Worm (Caenorhabditis elegans) whole organism, L2 larva: Measurements from ENCODE around the gene col-170.

ENCODE experiments used
- C34F6.9 ChIP-seq: fragments of 150-350 bp; optimal IDR thresholded peaks from 2 replicates; lab custom pipeline; 2014; ENCODE audit warnings: missing biosample characterization, missing genetic modification characterization
- F13H6.1 ChIP-seq: sonication (generic microtip); optimal IDR thresholded peaks from 2 replicates; lab custom pipeline; 2016; ENCODE audit warnings: missing genetic modification characterization, missing compliant biosample characterization
- Y55F3AM.14 ChIP-seq: fragments of 200-800 bp; sonication (Bioruptor generic); optimal IDR thresholded peaks from 2 replicates; lab custom pipeline; 2018; ENCODE audit warnings: mild to moderate bottlenecking, missing genetic modification characterization, missing compliant biosample characterization
- ZK546.5 ChIP-seq: sonication (generic microtip); optimal IDR thresholded peaks from 2 replicates; lab custom pipeline; 2017; ENCODE audit warnings: missing biosample characterization, missing genetic modification characterization
- alr-1 ChIP-seq: fragments of 150-350 bp; optimal IDR thresholded peaks from 2 replicates; lab custom pipeline; 2014; ENCODE audit warnings: missing biosample characterization, missing genetic modification characterization
- aly-2 ChIP-seq: fragments of 150-350 bp; optimal IDR thresholded peaks from 2 replicates; lab custom pipeline; 2014; ENCODE audit warnings: missing biosample characterization, missing genetic modification characterization
- ama-1 ChIP-seq: fragments of 150-350 bp; optimal IDR thresholded peaks from 2 replicates; lab custom pipeline; 2018; ENCODE audit warnings: inconsistent platforms
- blmp-1 ChIP-seq: sonication (generic microtip); optimal IDR thresholded peaks from 2 replicates; lab custom pipeline; 2017; ENCODE audit warnings: missing genetic modification characterization, mild to moderate bottlenecking, missing compliant biosample characterization, antibody characterized with exemption, moderate library complexity; ENCODE audit not compliant: insufficient read depth
- ceh-82 ChIP-seq: fragments of 150-350 bp; optimal IDR thresholded peaks from 2 replicates; lab custom pipeline; 2014; ENCODE audit warnings: missing biosample characterization, missing genetic modification characterization
- crh-2 ChIP-seq: sonication (generic microtip); optimal IDR thresholded peaks from 2 replicates; lab custom pipeline; 2017; ENCODE audit warnings: missing biosample characterization, missing genetic modification characterization
- dmd-4 ChIP-seq: sonication (generic microtip); optimal IDR thresholded peaks from 2 replicates; lab custom pipeline; 2017; ENCODE audit warnings: missing biosample characterization, missing genetic modification characterization
- egl-27 ChIP-seq: sonication (generic microtip); optimal IDR thresholded peaks from 3 replicates; lab custom pipeline; 2017; ENCODE audit warnings: missing biosample characterization, missing genetic modification reagents, missing genetic modification characterization
- elt-1 ChIP-seq: fragments of 150-350 bp; optimal IDR thresholded peaks from 2 replicates; lab custom pipeline; 2014; ENCODE audit warnings: missing biosample characterization, missing genetic modification characterization
- elt-3 ChIP-seq: sonication (generic microtip); optimal IDR thresholded peaks from 2 replicates; lab custom pipeline; 2017; ENCODE audit warnings: missing biosample characterization, missing genetic modification characterization
- fos-1 ChIP-seq: fragments of 150-350 bp; optimal IDR thresholded peaks from 2 replicates; lab custom pipeline; 2014; ENCODE audit warnings: missing biosample characterization, missing genetic modification characterization
- gmeb-1 ChIP-seq: fragments of 150-350 bp; optimal IDR thresholded peaks from 2 replicates; lab custom pipeline; 2014; ENCODE audit warnings: missing biosample characterization, missing genetic modification characterization
- lin-11 ChIP-seq: fragments of 150-350 bp; sonication (generic microtip); optimal IDR thresholded peaks from 2 replicates; lab custom pipeline; 2014; ENCODE audit warnings: missing biosample characterization, missing genetic modification characterization, inconsistent platforms, mixed read lengths
- lin-13 ChIP-seq: fragments of 150-350 bp; optimal IDR thresholded peaks from 2 replicates; lab custom pipeline; 2014; ENCODE audit warnings: missing biosample characterization, missing genetic modification reagents, missing genetic modification characterization
- lin-39 ChIP-seq: fragments of 150-350 bp; optimal IDR thresholded peaks from 2 replicates; lab custom pipeline; 2014; ENCODE audit warnings: missing biosample characterization, missing genetic modification reagents, missing genetic modification characterization
- mbf-1 ChIP-seq: sonication (generic microtip); optimal IDR thresholded peaks from 2 replicates; lab custom pipeline; 2017; ENCODE audit warnings: missing biosample characterization, missing genetic modification characterization
- mdl-1 ChIP-seq, 2 experiments: fragments of 150-350 bp in 1 of 2; sonication (generic microtip) in 1 of 2; optimal IDR thresholded peaks; 2 replicates each; lab custom pipeline; 2017; ENCODE audit warnings: missing biosample characterization in 2 of 2, missing genetic modification characterization in 2 of 2
- nhr-129 ChIP-seq: fragments of 150-350 bp; optimal IDR thresholded peaks from 2 replicates; lab custom pipeline; 2014; ENCODE audit warnings: missing biosample characterization, missing genetic modification characterization
- nhr-21 ChIP-seq: fragments of 150-350 bp; optimal IDR thresholded peaks from 2 replicates; lab custom pipeline; 2014; ENCODE audit warnings: missing biosample characterization, missing genetic modification characterization
- nhr-23 ChIP-seq: fragments of 150-350 bp; optimal IDR thresholded peaks from 2 replicates; lab custom pipeline; 2014; ENCODE audit warnings: missing biosample characterization, missing genetic modification reagents, missing genetic modification characterization
- nhr-237 ChIP-seq: fragments of 150-350 bp; optimal IDR thresholded peaks from 2 replicates; lab custom pipeline; 2014; ENCODE audit warnings: missing biosample characterization, missing genetic modification characterization
- nhr-6 ChIP-seq: fragments of 150-350 bp; optimal IDR thresholded peaks from 2 replicates; lab custom pipeline; 2014; ENCODE audit warnings: missing biosample characterization, missing genetic modification characterization
- nhr-77 ChIP-seq: fragments of 150-350 bp; optimal IDR thresholded peaks from 2 replicates; lab custom pipeline; 2014; ENCODE audit warnings: missing biosample characterization, missing genetic modification characterization
- sem-4 ChIP-seq: fragments of 150-350 bp; optimal IDR thresholded peaks from 2 replicates; lab custom pipeline; 2014; ENCODE audit warnings: missing biosample characterization, missing genetic modification reagents, missing genetic modification characterization
- skn-1 ChIP-seq: sonication (generic microtip); optimal IDR thresholded peaks from 2 replicates; lab custom pipeline; 2017; ENCODE audit warnings: missing biosample characterization, missing genetic modification characterization
- sma-3 ChIP-seq: sonication (generic microtip); optimal IDR thresholded peaks from 2 replicates; lab custom pipeline; 2016; ENCODE audit warnings: missing genetic modification reagents, missing genetic modification characterization, missing compliant biosample characterization
- sma-9 ChIP-seq, 2 experiments: fragments of 150-350 bp in 1 of 2; sonication (generic microtip) in 1 of 2; optimal IDR thresholded peaks; 2 replicates each; lab custom pipeline; 2014 to 2016; ENCODE audit warnings: missing genetic modification characterization in 2 of 2, mild to moderate bottlenecking in 1 of 2, missing biosample characterization in 1 of 2, missing compliant biosample characterization in 1 of 2, missing genetic modification reagents in 1 of 2, moderate library complexity in 1 of 2
- snpc-4 ChIP-seq: fragments of 150-350 bp; optimal IDR thresholded peaks from 2 replicates; lab custom pipeline; 2014; ENCODE audit warnings: missing biosample characterization, missing genetic modification characterization
- unc-39 ChIP-seq: fragments of 150-350 bp; optimal IDR thresholded peaks from 2 replicates; lab custom pipeline; 2014; ENCODE audit warnings: missing biosample characterization, missing genetic modification characterization
- unc-55 ChIP-seq: fragments of 150-350 bp; sonication (generic microtip); optimal IDR thresholded peaks from 3 replicates; lab custom pipeline; 2014; ENCODE audit warnings: missing biosample characterization, missing genetic modification reagents, missing genetic modification characterization
- zag-1 ChIP-seq: fragments of 150-350 bp; optimal IDR thresholded peaks from 2 replicates; lab custom pipeline; 2014; ENCODE audit warnings: missing biosample characterization, missing genetic modification characterization
- ztf-1 ChIP-seq: fragments of 200-800 bp; sonication (Bioruptor generic); conservative IDR thresholded peaks from 2 replicates; pipeline ENCODE4 v1.3.6; 2022; ENCODE audit warnings: missing genetic modification characterization, missing compliant biosample characterization
- ztf-11 ChIP-seq: sonication (generic microtip); optimal IDR thresholded peaks from 2 replicates; lab custom pipeline; 2017; ENCODE audit warnings: missing biosample characterization, missing genetic modification characterization
- ztf-4 ChIP-seq: fragments of 150-350 bp; optimal IDR thresholded peaks from 2 replicates; lab custom pipeline; 2014; ENCODE audit warnings: missing biosample characterization, missing genetic modification characterization

The col-170 gene

DNA sequence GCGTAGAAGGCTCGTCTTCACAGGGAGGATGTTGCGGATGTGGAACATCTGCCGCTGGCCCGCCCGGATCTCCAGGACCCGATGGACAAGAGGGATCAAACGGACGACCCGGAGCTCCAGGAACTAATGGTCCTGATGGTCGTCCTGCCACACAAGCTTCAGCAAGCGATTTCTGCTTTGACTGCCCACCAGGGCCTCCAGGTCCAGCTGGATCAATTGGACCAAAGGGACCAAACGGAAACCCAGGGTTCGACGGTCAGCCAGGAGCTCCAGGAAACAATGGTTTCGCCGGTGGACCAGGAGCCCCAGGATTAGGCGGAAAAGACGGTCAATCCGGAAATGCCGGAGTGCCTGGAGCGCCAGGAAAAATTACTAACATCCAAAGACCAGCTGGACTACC, 3.1 kb downstream of the col-170 start:
- 0 out of 2 replicates have a peak, but pooled peaks have one; percentile 76 for TF ChIP-seq ztf-1 (GFP tag; lab: Robert Waterston, UW)
- TF ChIP-seq elt-1, result no peak
- no peak for TF ChIP-seq lin-11

DNA sequence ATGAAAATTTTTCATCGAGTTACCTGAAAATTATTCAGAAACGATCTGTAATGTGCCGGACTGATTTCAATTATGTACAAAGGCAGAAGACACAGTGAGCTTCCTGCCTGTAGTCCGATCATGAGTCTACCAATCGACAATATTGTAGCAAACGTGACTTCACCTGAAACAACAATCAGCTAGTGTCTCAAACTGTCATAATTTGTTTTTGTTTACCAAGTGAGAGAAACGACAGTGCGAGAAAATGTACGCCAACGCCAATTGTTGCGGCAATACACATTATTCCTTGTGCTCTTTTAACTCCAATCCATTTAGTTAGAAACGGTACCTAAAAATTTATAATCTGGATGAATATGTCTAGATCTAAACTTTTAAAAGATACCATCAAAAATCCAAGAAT, 5.8 kb downstream of the col-170 start:
- TF ChIP-seq elt-1 (no peak), unc-39 (tag; lab: Kevin White, UChicago) (no peak), alr-1 (tag; lab: Kevin White, UChicago) (no peak), nhr-129 (no peak), mdl-1 (tag; optimal IDR thresholded peaks at IDR 0.05; lab: Kevin White, UChicago) (no peak), nhr-23 (no peak), mbf-1 (tag; lab: Kevin White, UChicago) (no peak), ZK546.5 (no peak), blmp-1 (tag; lab: Kevin White, UChicago) (no peak), aly-2 (tag; lab: Kevin White, UChicago) (no peak), Y55F3AM.14 (no peak), unc-55 (GFP tag; lab: Kevin White, UChicago) (no peak), nhr-77 (tag; lab: Kevin White, UChicago) (no peak), F13H6.1 (no peak), crh-2 (tag; lab: Kevin White, UChicago) (no peak), sma-9 (GFP tag; optimal IDR thresholded peaks at IDR 0.05; lab: Kevin White, UChicago) (no peak), sma-9 (tag; optimal IDR thresholded peaks at IDR 0.05; lab: Kevin White, UChicago) (no peak), skn-1 (no peak), nhr-21 (tag; lab: Kevin White, UChicago) (no peak)

DNA sequence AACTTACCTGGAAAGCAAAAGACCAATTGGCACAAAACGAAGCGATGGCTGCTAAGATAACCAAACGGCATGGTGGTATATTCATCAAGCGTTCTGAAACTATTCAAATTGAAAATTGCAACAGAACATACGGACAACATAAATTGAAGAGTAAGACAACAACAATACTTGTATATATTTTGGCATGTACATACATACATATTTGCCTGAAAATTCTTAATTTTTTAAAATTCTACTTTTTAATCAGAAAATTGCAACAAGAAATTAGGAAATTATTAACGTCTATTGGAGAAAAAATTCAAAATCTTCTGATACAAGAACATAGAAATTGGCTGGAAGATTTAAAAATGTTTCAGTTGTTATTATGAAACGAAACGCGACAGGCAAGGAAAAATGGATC, 6.4 kb downstream of the col-170 start, which contains the start of gene C03B1.13:
Gene C03B1.13 (minus strand): TSS at position 101 of the 400 bp plus-strand sequence.
- TF ChIP-seq skn-1 (no peak), ama-1 (lab: Kevin White, UChicago) (no peak), elt-1 (no peak), ceh-82 (tag; lab: Kevin White, UChicago) (no peak), nhr-237 (tag; lab: Kevin White, UChicago) (no peak), ztf-11 (tag; lab: Kevin White, UChicago) (no peak), sma-3 (GFP tag; lab: Kevin White, UChicago) (no peak), zag-1 (tag; lab: Kevin White, UChicago) (no peak), nhr-23 (no peak), ztf-1 (GFP tag; lab: Robert Waterston, UW) (no peak)
- TF ChIP-seq, all 48 proteins: peak for 0

DNA sequence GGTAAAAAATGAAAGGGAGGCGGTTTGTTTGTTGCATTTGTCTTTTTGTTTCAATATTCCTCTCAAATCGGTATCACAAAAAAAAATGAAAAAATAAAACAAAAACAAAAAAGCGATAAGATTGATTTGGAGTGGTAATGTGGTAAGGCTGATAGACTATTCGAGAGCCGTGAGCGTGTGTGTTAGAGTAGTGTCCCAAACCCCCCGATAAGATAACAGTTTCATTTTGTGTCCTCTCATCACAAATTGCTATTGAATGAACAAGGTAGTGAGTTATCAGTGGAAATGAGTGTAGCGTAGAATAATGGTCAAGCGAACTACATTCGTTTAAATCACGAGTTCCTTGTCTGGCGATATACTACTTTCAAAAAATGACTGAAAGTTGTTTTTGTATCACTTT, 6.9 kb downstream of the col-170 start:
- peak; percentile 15 for TF ChIP-seq sma-3 (GFP tag; lab: Kevin White, UChicago)
- TF ChIP-seq aly-2 (tag; lab: Kevin White, UChicago), result no peak
- TF ChIP-seq sma-9 (GFP tag; optimal IDR thresholded peaks at IDR 0.05; lab: Kevin White, UChicago), result peak; percentile 65
- no peak for TF ChIP-seq sma-9 (tag; optimal IDR thresholded peaks at IDR 0.05; lab: Kevin White, UChicago)
- peak; percentile 90 for TF ChIP-seq fos-1 (tag; lab: Kevin White, UChicago)
- TF ChIP-seq dmd-4 (tag; lab: Kevin White, UChicago), result no peak
- TF ChIP-seq mbf-1 (tag; lab: Kevin White, UChicago), result no peak
- no peak for TF ChIP-seq sem-4 (tag; lab: Kevin White, UChicago)
- peak; percentile 54 for TF ChIP-seq crh-2 (tag; lab: Kevin White, UChicago)
- TF ChIP-seq ztf-4 (tag; lab: Kevin White, UChicago), result no peak
- no peak for TF ChIP-seq lin-39 (tag; lab: Kevin White, UChicago)
- no peak for TF ChIP-seq elt-1
- TF ChIP-seq elt-3 (tag; lab: Kevin White, UChicago), result no peak
- TF ChIP-seq unc-55 (GFP tag; lab: Kevin White, UChicago), result no peak
- TF ChIP-seq nhr-23, result no peak
- TF ChIP-seq lin-13 (GFP tag; lab: Kevin White, UChicago), result no peak
- TF ChIP-seq alr-1 (tag; lab: Kevin White, UChicago), result no peak
- no peak for TF ChIP-seq lin-11
- no peak for TF ChIP-seq ZK546.5
- no peak for TF ChIP-seq nhr-129
- TF ChIP-seq mdl-1 (tag; optimal IDR thresholded peaks at IDR 0.05; lab: Kevin White, UChicago), result no peak
- TF ChIP-seq snpc-4, result no peak
- no peak for TF ChIP-seq skn-1
- no peak for TF ChIP-seq unc-39 (tag; lab: Kevin White, UChicago)
- no peak for TF ChIP-seq nhr-6 (tag; lab: Kevin White, UChicago)
- peak; percentile 24 for TF ChIP-seq egl-27
- no peak for TF ChIP-seq ceh-82 (tag; lab: Kevin White, UChicago)
- TF ChIP-seq nhr-237 (tag; lab: Kevin White, UChicago), result no peak
- TF ChIP-seq C34F6.9 (tag; lab: Kevin White, UChicago), result no peak
- TF ChIP-seq gmeb-1, result peak; percentile 22
